Worm (Caenorhabditis elegans) whole organism, early embryonic: Measurements from ENCODE around the gene fbxb-71.

Experiments used
- B0310.2 ChIP-seq: sonication (generic microtip); optimal IDR thresholded peaks from 2 replicates; lab custom pipeline; 2016; ENCODE audit warnings: mild to moderate bottlenecking, missing genetic modification characterization, missing compliant biosample characterization
- F13C5.2 ChIP-seq: sonication (generic microtip); optimal IDR thresholded peaks from 2 replicates; lab custom pipeline; 2017; ENCODE audit warnings: mild to moderate bottlenecking, missing genetic modification characterization, inconsistent platforms, missing compliant biosample characterization
- aly-1 ChIP-seq: sonication (generic microtip); optimal IDR thresholded peaks from 2 replicates; lab custom pipeline; 2016; ENCODE audit warnings: missing genetic modification characterization, missing compliant biosample characterization
- ama-1 ChIP-seq: fragments of 150-350 bp; optimal IDR thresholded peaks from 2 replicates; lab custom pipeline; 2014
- ceh-13 ChIP-seq: fragments of 200-800 bp; sonication (Bioruptor generic); optimal IDR thresholded peaks from 2 replicates; lab custom pipeline; 2018; ENCODE audit warnings: mild to moderate bottlenecking, missing genetic modification characterization, missing compliant biosample characterization
- ceh-36 ChIP-seq: sonication (generic microtip); optimal IDR thresholded peaks from 2 replicates; lab custom pipeline; 2016; ENCODE audit warnings: missing genetic modification characterization, inconsistent platforms, missing compliant biosample characterization
- ets-7 ChIP-seq: sonication (generic microtip); optimal IDR thresholded peaks from 2 replicates; lab custom pipeline; 2016; ENCODE audit warnings: missing genotype, missing genetic modification characterization, missing compliant biosample characterization
- flt-1 ChIP-seq: fragments of 200-800 bp; sonication (Bioruptor generic); IDR thresholded peaks from 2 replicates; pipeline ENCODE4 v1.3.6; 2022; ENCODE audit warnings: missing genetic modification characterization, missing compliant biosample characterization
- hmbx-1 ChIP-seq: sonication (generic microtip); optimal IDR thresholded peaks from 2 replicates; lab custom pipeline; 2016; ENCODE audit warnings: mild to moderate bottlenecking, missing genetic modification characterization, missing compliant biosample characterization
- hmg-4 ChIP-seq: fragments of 200-800 bp; sonication (Bioruptor generic); optimal IDR thresholded peaks from 2 replicates; lab custom pipeline; 2018; ENCODE audit warnings: mild to moderate bottlenecking, missing genetic modification characterization, missing compliant biosample characterization
- hnd-1 ChIP-seq: sonication (generic microtip); optimal IDR thresholded peaks from 2 replicates; lab custom pipeline; 2016; ENCODE audit warnings: missing genetic modification characterization, missing compliant biosample characterization
- pes-1 ChIP-seq: fragments of 200-800 bp; sonication (Bioruptor generic); IDR thresholded peaks from 2 replicates; pipeline ENCODE4 v1.3.6; 2022; ENCODE audit warnings: missing genetic modification reagents, missing genetic modification characterization, missing compliant biosample characterization
- scrt-1 ChIP-seq: fragments of 200-800 bp; sonication (Bioruptor generic); IDR thresholded peaks from 2 replicates; pipeline ENCODE4 v1.3.6; 2022; ENCODE audit warnings: missing genetic modification characterization, missing compliant biosample characterization
- sea-1 ChIP-seq: fragments of 200-800 bp; sonication (Bioruptor generic); conservative IDR thresholded peaks from 2 replicates; pipeline ENCODE4 v1.3.6; 2022; ENCODE audit warnings: missing genetic modification characterization, missing compliant biosample characterization
- tbx-11 ChIP-seq: fragments of 200-800 bp; sonication (Bioruptor generic); IDR thresholded peaks from 2 replicates; pipeline ENCODE4 v1.3.6; 2022; ENCODE audit warnings: missing genetic modification characterization, missing compliant biosample characterization
- tbx-37 ChIP-seq: fragments of 200-800 bp; sonication (Bioruptor generic); conservative IDR thresholded peaks from 2 replicates; pipeline ENCODE4 v1.3.6; 2022; ENCODE audit warnings: missing genetic modification reagents, missing genetic modification characterization, missing compliant biosample characterization
- tra-4 ChIP-seq: sonication (generic microtip); optimal IDR thresholded peaks from 2 replicates; lab custom pipeline; 2017; ENCODE audit warnings: missing genetic modification characterization, missing compliant biosample characterization

Gene fbxb-71

ce11 chrX:3280130-3280529 is 17.4 kb downstream of the fbxb-71 start, which contains the start of gene K09C4.10:
Gene K09C4.10, minus strand, starts transcription at chrX:3280230.
- TF ChIP-seq scrt-1 (no peak), ceh-36 (tag; lab: Kevin White, UChicago) (no peak), flt-1 (GFP tag; lab: Robert Waterston, UW) (no peak), hmg-4 (GFP tag; lab: Kevin White, UChicago) (no peak), hmbx-1 (no peak), F13C5.2 (tag; lab: Kevin White, UChicago) (no peak), tbx-37 (GFP tag; lab: Robert Waterston, UW) (no peak), B0310.2 (tag; lab: Kevin White, UChicago) (no peak), tra-4 (tag; lab: Kevin White, UChicago) (no peak), ceh-13 (no peak), tbx-11 (GFP tag; lab: Robert Waterston, UW) (no peak), hnd-1 (no peak), aly-1 (tag; lab: Kevin White, UChicago) (no peak), ama-1 (lab: Kevin White, UChicago) (no peak), ets-7 (tag; lab: Kevin White, UChicago) (no peak), pes-1 (no peak)

- TF ChIP-seq scrt-1 (no peak), hnd-1 (no peak), F13C5.2 (tag; lab: Kevin White, UChicago) (no peak), aly-1 (tag; lab: Kevin White, UChicago) (no peak), tra-4 (tag; lab: Kevin White, UChicago) (no peak), ets-7 (tag; lab: Kevin White, UChicago) (no peak), tbx-37 (GFP tag; lab: Robert Waterston, UW) (no peak), B0310.2 (tag; lab: Kevin White, UChicago) (no peak), sea-1 (no peak)
Measured at ce11 chrX:3282306-3282705, 19.6 kb downstream of the fbxb-71 start, which contains the start of gene K09C4.5. Gene K09C4.5, plus strand, starts transcription at chrX:3282631.

- no peak for TF ChIP-seq tbx-37 (GFP tag; lab: Robert Waterston, UW)
Measured at ce11 chrX:3283189-3283588, 20.5 kb downstream of the fbxb-71 start.

ce11 chrX:3284967-3285366 is 22.3 kb downstream of the fbxb-71 start:
- TF ChIP-seq B0310.2 (tag; lab: Kevin White, UChicago) (no peak), scrt-1 (no peak), flt-1 (GFP tag; lab: Robert Waterston, UW) (no peak), ama-1 (lab: Kevin White, UChicago) (no peak), aly-1 (tag; lab: Kevin White, UChicago) (no peak), pes-1 (no peak)

- TF ChIP-seq ceh-36 (tag; lab: Kevin White, UChicago) = no peak
- no peak for TF ChIP-seq tbx-11 (GFP tag; lab: Robert Waterston, UW)
- no peak for TF ChIP-seq flt-1 (GFP tag; lab: Robert Waterston, UW)
- no peak for TF ChIP-seq hnd-1
- TF ChIP-seq hmg-4 (GFP tag; lab: Kevin White, UChicago) = no peak
- TF ChIP-seq hmbx-1 = no peak
- no peak for TF ChIP-seq sea-1
- TF ChIP-seq F13C5.2 (tag; lab: Kevin White, UChicago) = no peak
- TF ChIP-seq scrt-1 = no peak
- no peak for TF ChIP-seq ets-7 (tag; lab: Kevin White, UChicago)
- no peak for TF ChIP-seq tra-4 (tag; lab: Kevin White, UChicago)
- no peak for TF ChIP-seq pes-1
- no peak for TF ChIP-seq ama-1 (lab: Kevin White, UChicago)
- no peak for TF ChIP-seq ceh-13
- TF ChIP-seq aly-1 (tag; lab: Kevin White, UChicago) = no peak
- TF ChIP-seq B0310.2 (tag; lab: Kevin White, UChicago) = no peak
- no peak for TF ChIP-seq tbx-37 (GFP tag; lab: Robert Waterston, UW)
Measured at ce11 chrX:3285448-3285847, 22.7 kb downstream of the fbxb-71 start.

- TF ChIP-seq tbx-11 (GFP tag; lab: Robert Waterston, UW) (no peak), hmbx-1 (no peak), tbx-37 (GFP tag; lab: Robert Waterston, UW) (no peak)
Measured at ce11 chrX:3289183-3289582, 26.5 kb downstream of the fbxb-71 start, which contains the start of gene K09C4.4. Gene K09C4.4, plus strand, starts transcription at chrX:3289483.

- TF ChIP-seq hmg-4 (GFP tag; lab: Kevin White, UChicago) (no peak), hmbx-1 (no peak), ceh-13 (no peak), hnd-1 (no peak), ama-1 (lab: Kevin White, UChicago) (no peak), pes-1 (no peak), B0310.2 (tag; lab: Kevin White, UChicago) (no peak), ceh-36 (tag; lab: Kevin White, UChicago) (no peak), sea-1 (no peak), ets-7 (tag; lab: Kevin White, UChicago) (no peak), F13C5.2 (tag; lab: Kevin White, UChicago) (no peak), flt-1 (GFP tag; lab: Robert Waterston, UW) (no peak), scrt-1 (no peak), tra-4 (tag; lab: Kevin White, UChicago) (no peak), aly-1 (tag; lab: Kevin White, UChicago) (no peak), tbx-37 (GFP tag; lab: Robert Waterston, UW) (no peak), tbx-11 (GFP tag; lab: Robert Waterston, UW) (no peak)
Measured at ce11 chrX:3290147-3290546, 27.4 kb downstream of the fbxb-71 start.

- TF ChIP-seq hmg-4 (GFP tag; lab: Kevin White, UChicago) = no peak
- no peak for TF ChIP-seq scrt-1
- no peak for TF ChIP-seq F13C5.2 (tag; lab: Kevin White, UChicago)
- no peak for TF ChIP-seq ceh-36 (tag; lab: Kevin White, UChicago)
- TF ChIP-seq ceh-13 = no peak
- TF ChIP-seq pes-1 = no peak
Measured at ce11 chrX:3291948-3292347, 29.2 kb downstream of the fbxb-71 start.
